Fruit fly (Drosophila melanogaster): Measurements from ENCODE around the gene CG11885.

CG11885 gene

DNA sequence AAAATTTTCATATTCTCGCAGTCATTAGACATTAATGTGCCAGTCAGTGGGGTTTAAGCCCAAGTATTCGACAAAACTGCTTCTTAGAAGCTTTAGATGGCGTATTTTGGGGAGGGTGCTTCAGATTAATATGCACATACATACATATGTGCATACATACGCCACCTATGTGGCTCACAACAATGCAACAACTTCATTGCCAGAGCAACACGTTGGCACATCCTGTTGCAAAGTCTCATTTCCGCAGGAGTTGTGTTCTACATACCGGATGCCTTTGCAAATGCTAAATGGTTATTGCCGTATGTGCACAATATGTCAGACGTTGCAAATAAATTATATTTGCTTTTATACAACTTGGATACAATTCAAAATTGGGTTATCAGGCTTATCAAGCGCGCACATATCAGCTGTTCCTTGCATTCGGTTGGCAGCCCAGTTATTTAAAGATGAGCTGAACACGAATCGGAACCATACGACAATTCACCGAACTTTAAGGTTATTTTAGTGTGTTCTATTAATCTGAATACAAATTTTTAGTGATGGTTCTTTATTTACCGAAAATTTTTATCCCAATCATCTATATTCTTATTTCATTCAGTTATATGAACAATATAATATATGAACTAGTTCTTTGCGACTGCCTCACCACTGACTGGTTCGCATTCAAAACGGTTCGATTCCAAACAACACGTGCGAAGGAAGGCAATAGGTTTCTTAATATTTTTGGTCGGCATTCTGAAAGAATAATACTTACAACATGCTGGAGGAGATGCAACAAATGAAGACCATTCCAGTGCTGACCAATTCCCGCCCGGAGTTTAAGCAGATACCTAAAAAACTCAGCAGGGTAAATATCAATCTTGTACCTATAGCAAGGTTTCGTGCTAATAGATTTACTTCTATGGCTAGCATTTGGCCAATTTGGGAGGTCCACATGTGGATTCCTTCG is 17.3 kb downstream of the CG11885 start, which contains the start of gene Polr1B (continued):
- TF ChIP-seq Ravus (GFP tag; IDR thresholded peaks at IDR 0.05), result no peak
- peak; percentile 21 for TF ChIP-seq CG9797 (GFP tag; optimal IDR thresholded peaks at IDR 0.05)
- TF ChIP-seq E2f2 (GFP tag; IDR thresholded peaks at IDR 0.05), result peak; percentile 93
- no peak for TF ChIP-seq CG10654 (GFP tag; optimal IDR thresholded peaks at IDR 0.05)
- TF ChIP-seq H2.0 (GFP tag; IDR thresholded peaks at IDR 0.05), result no peak
- TF ChIP-seq Gug (GFP tag; IDR thresholded peaks at IDR 0.05), result no peak
- no peak for TF ChIP-seq Rfx (GFP tag; IDR thresholded peaks at IDR 0.05)
- peak; percentile 69 for TF ChIP-seq Scr (GFP tag; IDR thresholded peaks at IDR 0.05; ENCODE audit: partially characterized antibody)
- TF ChIP-seq CG8281 (tag; optimal IDR thresholded peaks at IDR 0.05), result no peak
- no peak for TF ChIP-seq rib (GFP tag; IDR thresholded peaks at IDR 0.05)
- TF ChIP-seq knrl (GFP tag; IDR thresholded peaks at IDR 0.05; ENCODE audit: partially characterized antibody), result peak; percentile 78
- TF ChIP-seq CHES-1-like (GFP tag; optimal IDR thresholded peaks at IDR 0.05), result no peak
- TF ChIP-seq CG9932 (GFP tag; IDR thresholded peaks at IDR 0.05), result peak; percentile 6; the same call in 1 of the 2 replicates
- no peak for TF ChIP-seq CG12942 (GFP tag; optimal IDR thresholded peaks at IDR 0.05)
- TF ChIP-seq YL-1 (GFP tag; optimal IDR thresholded peaks at IDR 0.05), result peak; percentile 53
- TF ChIP-seq ewg (GFP tag; optimal IDR thresholded peaks at IDR 0.05), result no peak
- TF ChIP-seq Awh (GFP tag; IDR thresholded peaks at IDR 0.05), result no peak
- TF ChIP-seq CG9727 (GFP tag; optimal IDR thresholded peaks at IDR 0.05), result no peak
- no peak for TF ChIP-seq bowl (GFP tag; IDR thresholded peaks at IDR 0.05)
- TF ChIP-seq HLH54F (GFP tag; optimal IDR thresholded peaks at IDR 0.05), result no peak
- peak; percentile 57; the same call in 1 of the 2 replicates for TF ChIP-seq inv (GFP tag; IDR thresholded peaks at IDR 0.05; ENCODE audit: partially characterized antibody)
- TF ChIP-seq CG12391 (tag; optimal IDR thresholded peaks at IDR 0.05), result peak; percentile 50
- TF ChIP-seq ro (GFP tag; IDR thresholded peaks at IDR 0.05), result no peak
- no peak for TF ChIP-seq CG1792 (GFP tag; optimal IDR thresholded peaks at IDR 0.05)
- no peak for TF ChIP-seq slbo (GFP tag; IDR thresholded peaks at IDR 0.05)
- no peak for TF ChIP-seq ash1 (GFP tag; optimal IDR thresholded peaks at IDR 0.05)
- TF ChIP-seq gsb (GFP tag; IDR thresholded peaks at IDR 0.05), result no peak
- TF ChIP-seq CG34422 (GFP tag; IDR thresholded peaks at IDR 0.05), result no peak
- peak; percentile 9 for TF ChIP-seq Hr3 (GFP tag; optimal IDR thresholded peaks at IDR 0.05)
- no peak for TF ChIP-seq Kr (GFP tag; optimal IDR thresholded peaks at IDR 0.05)
- TF ChIP-seq CG11560 (tag; IDR thresholded peaks at IDR 0.05), result no peak
- no peak for TF ChIP-seq CG4282 (GFP tag; optimal IDR thresholded peaks at IDR 0.05)
- no peak for TF ChIP-seq Nf-YB (GFP tag; optimal IDR thresholded peaks at IDR 0.05)
- TF ChIP-seq cato (GFP tag; optimal IDR thresholded peaks at IDR 0.05; ENCODE audit: borderline replicate concordance), result no peak
- TF ChIP-seq CG4424 (GFP tag; optimal IDR thresholded peaks at IDR 0.05), result no peak
- TF ChIP-seq Asciz (GFP tag; optimal IDR thresholded peaks at IDR 0.05), result no peak
- TF ChIP-seq CG30403 (GFP tag; optimal IDR thresholded peaks at IDR 0.05), result peak; percentile 24
- peak; percentile 77 for TF ChIP-seq HmgZ (tag; optimal IDR thresholded peaks at IDR 0.05)
- no peak for TF ChIP-seq pfk (GFP tag; optimal IDR thresholded peaks at IDR 0.05)
- no peak for TF ChIP-seq ara (GFP tag; IDR thresholded peaks at IDR 0.05)
- no peak for TF ChIP-seq yki (optimal IDR thresholded peaks at IDR 0.05)
- no peak for TF ChIP-seq salm (tag; optimal IDR thresholded peaks at IDR 0.05)
- no peak for TF ChIP-seq CG31441 (GFP tag; IDR thresholded peaks at IDR 0.05)
- TF ChIP-seq CG4730 (GFP tag; IDR thresholded peaks at IDR 0.05), result no peak
- no peak for TF ChIP-seq scrt (GFP tag; optimal IDR thresholded peaks at IDR 0.05)
- no peak for TF ChIP-seq CG6254 (GFP tag; optimal IDR thresholded peaks at IDR 0.05)
- TF ChIP-seq Optix (GFP tag; IDR thresholded peaks at IDR 0.05), result no peak
- peak; percentile 69 for TF ChIP-seq BEAF-32 (GFP tag; optimal IDR thresholded peaks at IDR 0.05)
- no peak for TF ChIP-seq nerfin-1 (tag; optimal IDR thresholded peaks at IDR 0.05)
- TF ChIP-seq Camta (GFP tag; optimal IDR thresholded peaks at IDR 0.05), result no peak

Measured in whole organism, embryonic.